Worm (Caenorhabditis elegans): ENCODE results near the gene memi-2.

DNA sequence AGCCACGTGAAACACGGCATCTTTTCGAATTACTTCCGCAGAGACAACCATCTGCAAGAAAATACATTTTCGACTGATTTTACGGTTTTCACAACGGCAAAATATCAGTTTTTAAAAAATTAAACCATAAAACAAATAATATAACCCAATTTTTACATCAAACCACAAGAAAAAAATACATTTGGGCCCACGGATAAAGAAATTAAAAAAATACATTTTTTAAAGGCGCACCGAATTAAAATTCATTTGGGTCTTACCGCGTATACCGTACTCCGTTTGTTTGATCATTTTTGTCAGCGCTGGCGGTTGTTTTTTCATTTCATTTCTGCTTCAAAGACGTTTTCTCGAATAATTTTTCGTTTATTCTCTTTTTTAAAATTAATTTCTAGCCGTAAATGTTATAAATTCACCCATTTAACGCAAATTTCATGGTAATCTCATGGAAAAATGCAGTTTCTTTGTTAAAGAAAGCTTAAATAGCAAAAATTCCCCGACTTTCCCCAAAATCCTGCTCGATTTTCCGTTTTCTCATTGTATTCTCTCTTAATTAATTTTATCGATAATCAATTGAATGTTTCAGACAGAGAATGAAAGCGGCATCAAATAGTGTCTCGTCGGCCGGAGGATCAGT lies 47.0 kb downstream of the memi-2 start, which contains the start of the genes rec-8 and mex-5:
- no peak for TF ChIP-seq ets-5 (GFP tag; IDR thresholded peaks at IDR 0.05)
- TF ChIP-seq nhr-11 (tag; optimal IDR thresholded peaks at IDR 0.05), result no peak
- no peak for TF ChIP-seq nhr-237 (tag; optimal IDR thresholded peaks at IDR 0.05)
- no peak for TF ChIP-seq aly-2 (tag; optimal IDR thresholded peaks at IDR 0.05)

All from whole organism, L1 larva.